Fruit fly (Drosophila melanogaster): ENCODE data around the gene CG16904.

DNA sequence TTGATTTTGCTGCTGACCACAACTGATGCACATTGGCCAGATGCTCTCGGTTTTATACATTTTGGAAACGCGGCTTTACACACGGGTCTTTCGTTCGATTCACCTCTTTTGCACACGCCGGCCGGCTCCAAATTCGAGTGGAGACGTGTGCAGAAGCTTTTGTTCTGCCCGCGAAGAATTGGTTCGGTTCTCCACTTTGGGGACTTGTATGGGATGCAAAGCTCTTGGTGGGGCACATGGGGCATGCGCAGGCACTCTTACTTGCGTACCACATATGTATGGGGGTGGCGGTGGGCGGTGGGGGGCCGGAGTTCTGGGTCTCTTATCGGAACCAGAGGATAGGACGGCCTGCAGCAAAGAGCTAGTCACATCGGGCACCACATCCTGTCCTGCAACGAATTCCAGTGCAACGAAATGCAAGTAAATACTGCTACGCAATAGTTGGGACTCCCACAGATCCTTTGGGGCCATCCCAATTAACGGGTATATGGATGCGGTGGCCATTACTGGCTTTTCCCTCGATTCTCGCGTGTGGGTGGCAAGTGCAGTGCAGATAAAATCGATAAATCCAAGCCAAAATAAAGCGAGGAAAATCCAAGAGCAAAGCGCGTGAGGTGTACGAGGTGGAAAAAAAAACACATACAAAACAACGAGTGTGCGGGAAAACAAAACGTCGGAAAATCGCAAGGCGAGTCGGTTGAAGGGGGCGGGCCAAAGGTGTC, 32.3 kb downstream of the CG16904 start, which contains the start of the genes MtnA and CG8500:
- TF ChIP-seq CG8478 (optimal IDR thresholded peaks at IDR 0.05) (no peak), CTCF (optimal IDR thresholded peaks at IDR 0.05) (no peak)
